Worm (Caenorhabditis elegans) whole organism, L2 larva: ENCODE measurements around the gene cua-1.
A peak's percentile ranks its signal among the peaks of the same experiment; 100 is the strongest.

Experiments used
- C34F6.9 ChIP-seq: fragments of 150-350 bp; optimal IDR thresholded peaks from 2 replicates; lab custom pipeline; 2014; ENCODE audit warnings: missing biosample characterization, missing genetic modification characterization
- F13H6.1 ChIP-seq: sonication (generic microtip); optimal IDR thresholded peaks from 2 replicates; lab custom pipeline; 2016; ENCODE audit warnings: missing genetic modification characterization, missing compliant biosample characterization
- R02D3.7 ChIP-seq: fragments of 150-350 bp; optimal IDR thresholded peaks from 2 replicates; lab custom pipeline; 2014; ENCODE audit warnings: missing biosample characterization, missing genetic modification characterization
- Y55F3AM.14 ChIP-seq: fragments of 200-800 bp; sonication (Bioruptor generic); optimal IDR thresholded peaks from 2 replicates; lab custom pipeline; 2018; ENCODE audit warnings: mild to moderate bottlenecking, missing genetic modification characterization, missing compliant biosample characterization
- ZK546.5 ChIP-seq: sonication (generic microtip); optimal IDR thresholded peaks from 2 replicates; lab custom pipeline; 2017; ENCODE audit warnings: missing biosample characterization, missing genetic modification characterization
- alr-1 ChIP-seq: fragments of 150-350 bp; optimal IDR thresholded peaks from 2 replicates; lab custom pipeline; 2014; ENCODE audit warnings: missing biosample characterization, missing genetic modification characterization
- aly-2 ChIP-seq: fragments of 150-350 bp; optimal IDR thresholded peaks from 2 replicates; lab custom pipeline; 2014; ENCODE audit warnings: missing biosample characterization, missing genetic modification characterization
- ama-1 ChIP-seq: fragments of 150-350 bp; optimal IDR thresholded peaks from 2 replicates; lab custom pipeline; 2018; ENCODE audit warnings: inconsistent platforms
- blmp-1 ChIP-seq: sonication (generic microtip); optimal IDR thresholded peaks from 2 replicates; lab custom pipeline; 2017; ENCODE audit warnings: missing genetic modification characterization, mild to moderate bottlenecking, missing compliant biosample characterization, antibody characterized with exemption, moderate library complexity; ENCODE audit not compliant: insufficient read depth
- ceh-16 ChIP-seq: fragments of 150-350 bp; optimal IDR thresholded peaks from 2 replicates; lab custom pipeline; 2014; ENCODE audit warnings: missing biosample characterization, missing genetic modification characterization
- ceh-82 ChIP-seq: fragments of 150-350 bp; optimal IDR thresholded peaks from 2 replicates; lab custom pipeline; 2014; ENCODE audit warnings: missing biosample characterization, missing genetic modification characterization
- crh-2 ChIP-seq: sonication (generic microtip); optimal IDR thresholded peaks from 2 replicates; lab custom pipeline; 2017; ENCODE audit warnings: missing biosample characterization, missing genetic modification characterization
- dmd-4 ChIP-seq: sonication (generic microtip); optimal IDR thresholded peaks from 2 replicates; lab custom pipeline; 2017; ENCODE audit warnings: missing biosample characterization, missing genetic modification characterization
- egl-27 ChIP-seq: sonication (generic microtip); optimal IDR thresholded peaks from 3 replicates; lab custom pipeline; 2017; ENCODE audit warnings: missing biosample characterization, missing genetic modification reagents, missing genetic modification characterization
- elt-1 ChIP-seq: fragments of 150-350 bp; optimal IDR thresholded peaks from 2 replicates; lab custom pipeline; 2014; ENCODE audit warnings: missing biosample characterization, missing genetic modification characterization
- elt-3 ChIP-seq: sonication (generic microtip); optimal IDR thresholded peaks from 2 replicates; lab custom pipeline; 2017; ENCODE audit warnings: missing biosample characterization, missing genetic modification characterization
- fos-1 ChIP-seq: fragments of 150-350 bp; optimal IDR thresholded peaks from 2 replicates; lab custom pipeline; 2014; ENCODE audit warnings: missing biosample characterization, missing genetic modification characterization
- gmeb-1 ChIP-seq: fragments of 150-350 bp; optimal IDR thresholded peaks from 2 replicates; lab custom pipeline; 2014; ENCODE audit warnings: missing biosample characterization, missing genetic modification characterization
- lin-11 ChIP-seq: fragments of 150-350 bp; sonication (generic microtip); optimal IDR thresholded peaks from 2 replicates; lab custom pipeline; 2014; ENCODE audit warnings: missing biosample characterization, missing genetic modification characterization, inconsistent platforms, mixed read lengths
- lin-13 ChIP-seq: fragments of 150-350 bp; optimal IDR thresholded peaks from 2 replicates; lab custom pipeline; 2014; ENCODE audit warnings: missing biosample characterization, missing genetic modification reagents, missing genetic modification characterization
- lin-39 ChIP-seq: fragments of 150-350 bp; optimal IDR thresholded peaks from 2 replicates; lab custom pipeline; 2014; ENCODE audit warnings: missing biosample characterization, missing genetic modification reagents, missing genetic modification characterization
- lsy-2 ChIP-seq, 2 experiments: fragments of 150-350 bp in 1 of 2; sonication (generic microtip) in 1 of 2; optimal IDR thresholded peaks; 2 replicates each; lab custom pipeline; 2014 to 2017; ENCODE audit warnings: missing biosample characterization in 2 of 2, missing genetic modification characterization in 2 of 2
- mab-5 ChIP-seq: fragments of 150-350 bp; optimal IDR thresholded peaks from 2 replicates; lab custom pipeline; 2014; ENCODE audit warnings: missing biosample characterization, missing genetic modification characterization
- mbf-1 ChIP-seq: sonication (generic microtip); optimal IDR thresholded peaks from 2 replicates; lab custom pipeline; 2017; ENCODE audit warnings: missing biosample characterization, missing genetic modification characterization
- mdl-1 ChIP-seq, 2 experiments: fragments of 150-350 bp in 1 of 2; sonication (generic microtip) in 1 of 2; optimal IDR thresholded peaks; 2 replicates each; lab custom pipeline; 2017; ENCODE audit warnings: missing biosample characterization in 2 of 2, missing genetic modification characterization in 2 of 2
- nhr-10 ChIP-seq: sonication (generic microtip); optimal IDR thresholded peaks from 2 replicates; lab custom pipeline; 2017; ENCODE audit warnings: missing biosample characterization, missing genetic modification characterization
- nhr-11 ChIP-seq: fragments of 150-350 bp; optimal IDR thresholded peaks from 2 replicates; lab custom pipeline; 2014; ENCODE audit warnings: missing biosample characterization, missing genetic modification characterization
- nhr-12 ChIP-seq: fragments of 150-350 bp; optimal IDR thresholded peaks from 2 replicates; lab custom pipeline; 2014; ENCODE audit warnings: missing biosample characterization, missing genetic modification characterization
- nhr-129 ChIP-seq: fragments of 150-350 bp; optimal IDR thresholded peaks from 2 replicates; lab custom pipeline; 2014; ENCODE audit warnings: missing biosample characterization, missing genetic modification characterization
- nhr-21 ChIP-seq: fragments of 150-350 bp; optimal IDR thresholded peaks from 2 replicates; lab custom pipeline; 2014; ENCODE audit warnings: missing biosample characterization, missing genetic modification characterization
- nhr-237 ChIP-seq: fragments of 150-350 bp; optimal IDR thresholded peaks from 2 replicates; lab custom pipeline; 2014; ENCODE audit warnings: missing biosample characterization, missing genetic modification characterization
- nhr-25 ChIP-seq: fragments of 150-350 bp; sonication (generic microtip); optimal IDR thresholded peaks from 3 replicates; lab custom pipeline; 2014; ENCODE audit warnings: missing biosample characterization, missing genetic modification characterization
- nhr-6 ChIP-seq: fragments of 150-350 bp; optimal IDR thresholded peaks from 2 replicates; lab custom pipeline; 2014; ENCODE audit warnings: missing biosample characterization, missing genetic modification characterization
- nhr-77 ChIP-seq: fragments of 150-350 bp; optimal IDR thresholded peaks from 2 replicates; lab custom pipeline; 2014; ENCODE audit warnings: missing biosample characterization, missing genetic modification characterization
- peb-1 ChIP-seq: fragments of 150-350 bp; optimal IDR thresholded peaks from 2 replicates; lab custom pipeline; 2014; ENCODE audit warnings: missing biosample characterization, missing genetic modification characterization
- sem-4 ChIP-seq: fragments of 150-350 bp; optimal IDR thresholded peaks from 2 replicates; lab custom pipeline; 2014; ENCODE audit warnings: missing biosample characterization, missing genetic modification reagents, missing genetic modification characterization
- skn-1 ChIP-seq: sonication (generic microtip); optimal IDR thresholded peaks from 2 replicates; lab custom pipeline; 2017; ENCODE audit warnings: missing biosample characterization, missing genetic modification characterization
- sma-3 ChIP-seq: sonication (generic microtip); optimal IDR thresholded peaks from 2 replicates; lab custom pipeline; 2016; ENCODE audit warnings: missing genetic modification reagents, missing genetic modification characterization, missing compliant biosample characterization
- sma-9 ChIP-seq, 2 experiments: fragments of 150-350 bp in 1 of 2; sonication (generic microtip) in 1 of 2; optimal IDR thresholded peaks; 2 replicates each; lab custom pipeline; 2014 to 2016; ENCODE audit warnings: missing genetic modification characterization in 2 of 2, mild to moderate bottlenecking in 1 of 2, missing biosample characterization in 1 of 2, missing compliant biosample characterization in 1 of 2, missing genetic modification reagents in 1 of 2, moderate library complexity in 1 of 2
- snpc-4 ChIP-seq: fragments of 150-350 bp; optimal IDR thresholded peaks from 2 replicates; lab custom pipeline; 2014; ENCODE audit warnings: missing biosample characterization, missing genetic modification characterization
- unc-39 ChIP-seq: fragments of 150-350 bp; optimal IDR thresholded peaks from 2 replicates; lab custom pipeline; 2014; ENCODE audit warnings: missing biosample characterization, missing genetic modification characterization
- unc-55 ChIP-seq: fragments of 150-350 bp; sonication (generic microtip); optimal IDR thresholded peaks from 3 replicates; lab custom pipeline; 2014; ENCODE audit warnings: missing biosample characterization, missing genetic modification reagents, missing genetic modification characterization
- unc-62 ChIP-seq: fragments of 150-350 bp; optimal IDR thresholded peaks from 2 replicates; lab custom pipeline; 2014; ENCODE audit warnings: missing biosample characterization, missing genetic modification reagents, missing genetic modification characterization
- zag-1 ChIP-seq: fragments of 150-350 bp; optimal IDR thresholded peaks from 2 replicates; lab custom pipeline; 2014; ENCODE audit warnings: missing biosample characterization, missing genetic modification characterization
- ztf-1 ChIP-seq: fragments of 200-800 bp; sonication (Bioruptor generic); conservative IDR thresholded peaks from 2 replicates; pipeline ENCODE4 v1.3.6; 2022; ENCODE audit warnings: missing genetic modification characterization, missing compliant biosample characterization
- ztf-11 ChIP-seq: sonication (generic microtip); optimal IDR thresholded peaks from 2 replicates; lab custom pipeline; 2017; ENCODE audit warnings: missing biosample characterization, missing genetic modification characterization
- ztf-4 ChIP-seq: fragments of 150-350 bp; optimal IDR thresholded peaks from 2 replicates; lab custom pipeline; 2014; ENCODE audit warnings: missing biosample characterization, missing genetic modification characterization

Gene cua-1

DNA sequence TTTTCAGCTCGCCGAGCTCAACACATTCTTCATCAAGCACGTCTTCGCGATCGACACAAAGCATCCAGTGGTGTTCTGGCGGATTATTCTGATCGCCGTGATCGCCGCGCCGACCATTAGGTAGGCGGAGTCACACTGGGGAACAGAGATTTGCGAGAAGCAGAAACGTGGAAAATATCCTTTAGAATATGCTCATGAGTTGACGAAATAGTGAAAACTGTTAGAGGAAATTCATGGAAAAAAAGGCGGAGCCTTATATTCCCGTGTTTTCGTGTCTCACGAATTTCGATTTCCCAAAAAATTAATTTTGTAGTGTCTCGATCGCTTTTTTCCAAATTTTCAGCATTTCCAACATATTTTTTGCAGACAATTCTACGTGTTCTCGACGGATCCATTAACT is 19.4 kb upstream of the cua-1 start:
- TF ChIP-seq nhr-21 = no peak
- no peak for TF ChIP-seq ceh-82
- TF ChIP-seq crh-2 = no peak
- no peak for TF ChIP-seq ztf-11
- TF ChIP-seq lin-13 (GFP tag; lab: Kevin White, UChicago) = no peak
- no peak for TF ChIP-seq Y55F3AM.14 (GFP tag; lab: Kevin White, UChicago)

- TF ChIP-seq lin-13 (GFP tag; lab: Kevin White, UChicago) (no peak), lin-11 (no peak), mdl-1 (tag; optimal IDR thresholded peaks at IDR 0.05; lab: Kevin White, UChicago) (no peak), nhr-77 (no peak), egl-27 (no peak), nhr-10 (tag; lab: Kevin White, UChicago) (no peak), nhr-12 (no peak), unc-55 (no peak), unc-39 (tag; lab: Kevin White, UChicago) (no peak), aly-2 (tag; lab: Kevin White, UChicago) (no peak), F13H6.1 (tag; lab: Kevin White, UChicago) (no peak), crh-2 (no peak)
Observed at ce11 chrIII:13471504-13471903, 16.4 kb upstream of the cua-1 start, which contains the start of gene pssy-2. TSS of gene pssy-2 (plus strand) at chrIII:13471804.

DNA sequence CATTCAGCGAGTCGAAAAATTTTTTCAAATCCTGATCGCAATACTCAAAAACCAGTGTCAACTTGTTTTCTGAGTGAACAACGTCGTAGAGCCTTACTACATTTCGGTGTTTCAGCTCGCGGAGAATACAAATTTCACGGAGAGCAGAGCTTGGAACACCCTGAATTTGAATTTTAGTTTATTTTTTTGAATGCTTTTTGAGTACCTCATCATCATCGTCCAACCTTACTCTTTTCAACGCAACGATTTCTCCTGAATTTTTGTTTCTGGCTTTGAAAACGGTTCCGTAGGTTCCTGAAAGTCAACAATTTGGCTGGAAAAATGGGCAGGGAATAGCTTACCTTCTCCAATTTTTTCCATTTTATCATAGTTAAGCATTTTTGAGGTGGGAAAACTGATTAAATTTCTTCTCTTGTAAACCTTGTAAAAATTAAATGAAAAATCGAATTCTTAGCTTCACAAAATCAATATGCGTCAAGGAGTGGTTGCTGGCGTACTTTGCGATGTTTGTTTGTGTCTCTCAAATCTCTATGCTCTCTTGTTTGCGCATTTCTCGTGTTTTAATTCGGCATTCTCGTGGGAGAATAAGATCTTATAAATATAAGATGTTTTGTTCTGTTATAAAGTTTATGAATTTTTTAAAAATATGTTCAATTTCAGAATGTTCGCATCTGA is 10.9 kb upstream of the cua-1 start, which contains the start of gene cdk-5:
cdk-5 (minus strand) TSS at position 425 of the 675 bp plus-strand sequence.
- TF ChIP-seq crh-2 = peak; percentile 98
- TF ChIP-seq mdl-1 (tag; optimal IDR thresholded peaks at IDR 0.05; lab: Kevin White, UChicago) = peak in 1 of 2 experiments; percentile 32
- TF ChIP-seq peb-1 (tag; lab: Kevin White, UChicago) = no peak
- TF ChIP-seq skn-1 (tag; lab: Kevin White, UChicago) = no peak
- TF ChIP-seq ztf-11 = no peak
- no peak for TF ChIP-seq nhr-12
- TF ChIP-seq nhr-237 = no peak
- peak; percentile 94 to 97 for TF ChIP-seq lsy-2 (tag; optimal IDR thresholded peaks at IDR 0.05; lab: Kevin White, UChicago)
- TF ChIP-seq mbf-1 (tag; lab: Kevin White, UChicago) = no peak
- TF ChIP-seq ceh-82 = peak; percentile 42
- TF ChIP-seq fos-1 = peak; percentile 74
- peak; percentile 93 for TF ChIP-seq sma-9 (GFP tag; optimal IDR thresholded peaks at IDR 0.05; lab: Kevin White, UChicago)
- no peak for TF ChIP-seq sma-9 (tag; optimal IDR thresholded peaks at IDR 0.05; lab: Kevin White, UChicago)
- TF ChIP-seq nhr-77 = no peak
- TF ChIP-seq nhr-10 (tag; lab: Kevin White, UChicago) = peak; percentile 65
- peak; percentile 99 for TF ChIP-seq C34F6.9 (tag; lab: Kevin White, UChicago)
- TF ChIP-seq lin-13 (GFP tag; lab: Kevin White, UChicago) = peak; percentile 88
- no peak for TF ChIP-seq elt-1 (tag; lab: Kevin White, UChicago)
- TF ChIP-seq F13H6.1 (tag; lab: Kevin White, UChicago) = peak; percentile 88
- TF ChIP-seq zag-1 (tag; lab: Kevin White, UChicago) = no peak
- TF ChIP-seq unc-55 = peak; percentile 98
- TF ChIP-seq lin-39 = no peak
- TF ChIP-seq unc-62 (GFP tag; lab: Kevin White, UChicago) = no peak
- TF ChIP-seq blmp-1 (tag; lab: Kevin White, UChicago) = peak; percentile 49
- peak; percentile 83 for TF ChIP-seq ZK546.5
- TF ChIP-seq ceh-16 (tag; lab: Kevin White, UChicago) = peak; percentile 22
- peak; percentile 73 for TF ChIP-seq lin-11
- TF ChIP-seq sem-4 (tag; lab: Kevin White, UChicago) = peak; percentile 74
- TF ChIP-seq ztf-1 (GFP tag; lab: Robert Waterston, UW) = no peak
- peak; percentile 86 for TF ChIP-seq egl-27
- TF ChIP-seq nhr-25 (tag; lab: Kevin White, UChicago) = peak; percentile 94
- peak; percentile 87 for TF ChIP-seq ztf-4 (tag; lab: Kevin White, UChicago)
- TF ChIP-seq gmeb-1 = peak; percentile 94
- peak; percentile 90 for TF ChIP-seq nhr-6
- TF ChIP-seq R02D3.7 (tag; lab: Kevin White, UChicago) = peak; percentile 60
- peak; percentile 89 for TF ChIP-seq mab-5
- TF ChIP-seq dmd-4 (tag; lab: Kevin White, UChicago) = no peak
- no peak for TF ChIP-seq unc-39 (tag; lab: Kevin White, UChicago)
- TF ChIP-seq Y55F3AM.14 (GFP tag; lab: Kevin White, UChicago) = no peak
- TF ChIP-seq nhr-21 = peak; percentile 93
- peak; percentile 83 for TF ChIP-seq nhr-129
- peak; percentile 87 for TF ChIP-seq sma-3 (GFP tag; lab: Kevin White, UChicago)
- peak; percentile 81 for TF ChIP-seq ama-1
- TF ChIP-seq aly-2 (tag; lab: Kevin White, UChicago) = peak; percentile 22
- TF ChIP-seq snpc-4 (tag; lab: Kevin White, UChicago) = peak; percentile 20
- no peak for TF ChIP-seq elt-3
- TF ChIP-seq alr-1 = no peak
- TF ChIP-seq nhr-11 (tag; lab: Kevin White, UChicago) = no peak
